Worm (Caenorhabditis elegans) whole organism, young adult: ENCODE results near the gene vps-36.
A peak's percentile ranks its signal among the peaks of the same experiment; 100 is the strongest.

Source experiments
- B0035.1 ChIP-seq: sonication (generic microtip); optimal IDR thresholded peaks from 2 replicates; lab custom pipeline; 2016; ENCODE audit warnings: missing genetic modification characterization, mild to moderate bottlenecking, missing compliant biosample characterization, missing genotype, missing genetic modification reagents
- B0336.3 ChIP-seq: fragments of 200-800 bp; sonication (Bioruptor generic); IDR thresholded peaks from 2 replicates; pipeline ENCODE4 v1.3.6; 2022; ENCODE audit warnings: missing genetic modification characterization, missing compliant biosample characterization
- D2030.7 ChIP-seq: fragments of 200-800 bp; sonication (Bioruptor generic); IDR thresholded peaks from 2 replicates; pipeline ENCODE4 v1.3.6; 2022; ENCODE audit warnings: missing genetic modification reagents, missing genetic modification characterization, missing compliant biosample characterization
- F57C9.4 ChIP-seq: sonication (generic microtip); optimal IDR thresholded peaks from 2 replicates; lab custom pipeline; 2017; ENCODE audit warnings: mild to moderate bottlenecking, missing genetic modification characterization, missing compliant biosample characterization
- Y67H2A.10 ChIP-seq: fragments of 200-800 bp; sonication (Bioruptor generic); conservative IDR thresholded peaks from 2 replicates; pipeline ENCODE4 v1.3.6; 2022; ENCODE audit warnings: missing genetic modification reagents, missing genetic modification characterization, missing compliant biosample characterization
- Y95B8A.8 ChIP-seq: fragments of 200-800 bp; sonication (Bioruptor generic); IDR thresholded peaks from 2 replicates; pipeline ENCODE4 v1.3.6; 2022; ENCODE audit warnings: missing genetic modification reagents, missing genetic modification characterization, missing compliant biosample characterization
- ZK185.1 ChIP-seq: sonication (generic microtip); optimal IDR thresholded peaks from 2 replicates; lab custom pipeline; 2016; ENCODE audit warnings: mild to moderate bottlenecking, missing genetic modification characterization, missing compliant biosample characterization; ENCODE audit not compliant: poor library complexity, severe bottlenecking
- ama-1 ChIP-seq, 3 experiments: fragments of 150-350 bp in 1 of 3; sonication (generic microtip) in 2 of 3; optimal IDR thresholded peaks; 2 replicates each; lab custom pipeline; 2014 to 2018; ENCODE audit warnings: missing biosample characterization in 2 of 3, missing genetic modification characterization in 2 of 3, missing genetic modification reagents in 2 of 3
- aptf-2 ChIP-seq: fragments of 200-800 bp; sonication (Bioruptor generic); conservative IDR thresholded peaks from 2 replicates; pipeline ENCODE4 v1.3.6; 2022; ENCODE audit warnings: missing genetic modification reagents, missing genetic modification characterization, missing compliant biosample characterization
- aptf-3 ChIP-seq: fragments of 200-800 bp; sonication (Bioruptor generic); IDR thresholded peaks from 2 replicates; pipeline ENCODE4 v1.3.6; 2022; ENCODE audit warnings: missing genetic modification characterization, missing compliant biosample characterization
- atf-7 ChIP-seq: sonication (generic microtip); optimal IDR thresholded peaks from 2 replicates; lab custom pipeline; 2017; ENCODE audit warnings: mild to moderate bottlenecking, missing genetic modification characterization, missing compliant biosample characterization
- attf-5 ChIP-seq: fragments of 200-800 bp; sonication (Bioruptor generic); optimal IDR thresholded peaks from 2 replicates; lab custom pipeline; 2018; ENCODE audit warnings: mild to moderate bottlenecking, missing genetic modification characterization, missing compliant biosample characterization
- ccch-3 ChIP-seq: fragments of 200-800 bp; sonication (Bioruptor generic); optimal IDR thresholded peaks from 2 replicates; lab custom pipeline; 2018; ENCODE audit warnings: mild to moderate bottlenecking, missing genetic modification characterization, missing compliant biosample characterization
- cebp-1 ChIP-seq, 2 experiments: fragments of 200-800 bp in 1 of 2; sonication (Bioruptor generic) in 1 of 2; sonication (generic microtip) in 1 of 2; IDR thresholded peaks in 1 of 2; optimal IDR thresholded peaks in 1 of 2; 2 replicates each; pipeline versions ENCODE4 v1.3.6 to Lab custom; 2017 to 2022; ENCODE audit warnings: missing compliant biosample characterization in 2 of 2, missing genetic modification characterization in 2 of 2, mild to moderate bottlenecking in 1 of 2, missing genetic modification reagents in 1 of 2, moderate library complexity in 1 of 2
- ceh-40 ChIP-seq: fragments of 200-800 bp; sonication (Bioruptor generic); IDR thresholded peaks from 2 replicates; pipeline ENCODE4 v1.3.6; 2022; ENCODE audit warnings: missing genetic modification characterization, missing compliant biosample characterization
- ceh-91 ChIP-seq: fragments of 200-800 bp; sonication (Bioruptor generic); IDR thresholded peaks from 2 replicates; pipeline ENCODE4 v1.3.6; 2022; ENCODE audit warnings: missing genetic modification reagents, missing genetic modification characterization, missing compliant biosample characterization
- chd-7 ChIP-seq: sonication (generic microtip); optimal IDR thresholded peaks from 2 replicates; lab custom pipeline; 2016; ENCODE audit warnings: mild to moderate bottlenecking, missing genetic modification characterization, moderate library complexity, missing compliant biosample characterization
- die-1 ChIP-seq: sonication (generic microtip); optimal IDR thresholded peaks from 2 replicates; lab custom pipeline; 2016; ENCODE audit warnings: missing genotype, mild to moderate bottlenecking, missing genetic modification characterization, missing compliant biosample characterization
- dox-1 ChIP-seq: fragments of 200-800 bp; sonication (Bioruptor generic); IDR thresholded peaks from 2 replicates; pipeline ENCODE4 v1.3.6; 2022; ENCODE audit warnings: missing genetic modification reagents, missing genetic modification characterization, missing compliant biosample characterization
- dpff-1 ChIP-seq: sonication (generic microtip); optimal IDR thresholded peaks from 2 replicates; lab custom pipeline; 2017; ENCODE audit warnings: mild to moderate bottlenecking, missing genetic modification characterization, missing compliant biosample characterization
- efl-1 ChIP-seq: fragments of 150-350 bp; optimal IDR thresholded peaks from 2 replicates; lab custom pipeline; 2014; ENCODE audit warnings: missing biosample characterization, missing genetic modification reagents, missing genetic modification characterization
- egl-18 ChIP-seq: fragments of 200-800 bp; sonication (Bioruptor generic); IDR thresholded peaks from 2 replicates; pipeline ENCODE4 v1.3.6; 2022; ENCODE audit warnings: missing genetic modification reagents, missing genetic modification characterization, missing compliant biosample characterization
- gei-17 ChIP-seq: fragments of 200-800 bp; sonication (Bioruptor generic); optimal IDR thresholded peaks from 2 replicates; lab custom pipeline; 2018; ENCODE audit warnings: mild to moderate bottlenecking, missing genetic modification characterization, missing compliant biosample characterization
- him-1 ChIP-seq: sonication (generic microtip); optimal IDR thresholded peaks from 2 replicates; lab custom pipeline; 2016; ENCODE audit warnings: missing genotype, missing genetic modification reagents, missing genetic modification characterization, missing compliant biosample characterization
- hmg-1.2 ChIP-seq: fragments of 200-800 bp; sonication (Bioruptor generic); IDR thresholded peaks from 2 replicates; pipeline ENCODE4 v1.3.6; 2022; ENCODE audit warnings: missing genetic modification reagents, missing genetic modification characterization, missing compliant biosample characterization
- hmg-20 ChIP-seq: fragments of 200-800 bp; sonication (Bioruptor generic); IDR thresholded peaks from 2 replicates; pipeline ENCODE4 v1.3.6; 2022; ENCODE audit warnings: missing genetic modification reagents, missing genetic modification characterization, missing compliant biosample characterization
- hsf-1 ChIP-seq: fragments of 200-800 bp; sonication (Bioruptor generic); IDR thresholded peaks from 2 replicates; pipeline ENCODE4 v1.3.6; 2022; ENCODE audit warnings: missing genetic modification reagents, missing genetic modification characterization, missing compliant biosample characterization
- lin-40 ChIP-seq: sonication (generic microtip); optimal IDR thresholded peaks from 2 replicates; lab custom pipeline; 2016; ENCODE audit warnings: missing genetic modification characterization, mild to moderate bottlenecking, missing compliant biosample characterization, missing genotype, missing genetic modification reagents
- lin-54 ChIP-seq: fragments of 200-800 bp; sonication (Bioruptor generic); optimal IDR thresholded peaks from 2 replicates; lab custom pipeline; 2018; ENCODE audit warnings: mild to moderate bottlenecking, missing genetic modification characterization, missing compliant biosample characterization
- lsl-1 ChIP-seq: fragments of 200-800 bp; sonication (Bioruptor generic); optimal IDR thresholded peaks from 2 replicates; lab custom pipeline; 2018; ENCODE audit warnings: mild to moderate bottlenecking, missing genetic modification characterization, moderate library complexity, missing compliant biosample characterization
- nfya-2 ChIP-seq: fragments of 200-800 bp; sonication (Bioruptor generic); IDR thresholded peaks from 2 replicates; pipeline ENCODE4 v1.3.6; 2022; ENCODE audit warnings: missing genetic modification reagents, missing genetic modification characterization, missing compliant biosample characterization
- nfyb-1 ChIP-seq: fragments of 200-800 bp; sonication (Bioruptor generic); IDR thresholded peaks from 2 replicates; pipeline ENCODE4 v1.3.6; 2022; ENCODE audit warnings: missing genetic modification reagents, missing genetic modification characterization, missing compliant biosample characterization
- nhr-80 ChIP-seq: sonication (generic microtip); optimal IDR thresholded peaks from 2 replicates; lab custom pipeline; 2016; ENCODE audit warnings: missing genetic modification characterization, missing compliant biosample characterization
- rec-8 ChIP-seq, 2 experiments: sonication (generic microtip); optimal IDR thresholded peaks; 2 replicates each; lab custom pipeline; 2016; ENCODE audit warnings: mild to moderate bottlenecking in 2 of 2, missing genetic modification characterization in 2 of 2, missing genetic modification reagents in 2 of 2, missing genotype in 2 of 2, missing biosample characterization in 1 of 2, missing compliant biosample characterization in 1 of 2, moderate library complexity in 1 of 2
- rpc-1 ChIP-seq, 2 experiments: fragments of 150-350 bp in 1 of 2; sonication (generic microtip) in 1 of 2; optimal IDR thresholded peaks; 2 replicates each; lab custom pipeline; 2014 to 2018; ENCODE audit warnings: missing biosample characterization in 1 of 2, missing genetic modification characterization in 1 of 2, missing genetic modification reagents in 1 of 2, missing genotype in 1 of 2
- sdz-38 ChIP-seq: sonication (generic microtip); optimal IDR thresholded peaks from 2 replicates; lab custom pipeline; 2016; ENCODE audit warnings: missing genotype, missing genetic modification characterization, missing compliant biosample characterization
- sea-2 ChIP-seq: fragments of 200-800 bp; sonication (Bioruptor generic); IDR thresholded peaks from 2 replicates; pipeline ENCODE4 v1.3.6; 2022; ENCODE audit warnings: missing genetic modification characterization, missing compliant biosample characterization
- snpc-1.1 ChIP-seq: sonication (generic microtip); optimal IDR thresholded peaks from 2 replicates; lab custom pipeline; 2017; ENCODE audit warnings: missing genetic modification characterization, mild to moderate bottlenecking, missing compliant biosample characterization, antibody characterized with exemption, moderate library complexity, missing genotype, missing genetic modification reagents; ENCODE audit not compliant: insufficient read depth
- snpc-1.3 ChIP-seq: sonication (generic microtip); optimal IDR thresholded peaks from 2 replicates; lab custom pipeline; 2017; ENCODE audit warnings: missing genetic modification characterization, mild to moderate bottlenecking, missing compliant biosample characterization, antibody characterized with exemption, moderate library complexity, missing genotype, missing genetic modification reagents; ENCODE audit not compliant: insufficient read depth
- snpc-3.4 ChIP-seq: sonication (generic microtip); optimal IDR thresholded peaks from 2 replicates; lab custom pipeline; 2017; ENCODE audit warnings: missing genetic modification characterization, mild to moderate bottlenecking, missing compliant biosample characterization, antibody characterized with exemption, moderate library complexity, missing genotype, missing genetic modification reagents
- somi-1 ChIP-seq: fragments of 200-800 bp; sonication (Bioruptor generic); optimal IDR thresholded peaks from 2 replicates; lab custom pipeline; 2018; ENCODE audit warnings: mild to moderate bottlenecking, missing genetic modification characterization, missing compliant biosample characterization
- unc-62 ChIP-seq: fragments of 150-350 bp; optimal IDR thresholded peaks from 2 replicates; lab custom pipeline; 2014; ENCODE audit warnings: missing biosample characterization, missing genetic modification reagents, missing genetic modification characterization
- xnd-1 ChIP-seq: sonication (generic microtip); optimal IDR thresholded peaks from 2 replicates; lab custom pipeline; 2016; ENCODE audit warnings: missing genotype, missing genetic modification reagents, missing genetic modification characterization, missing compliant biosample characterization
- ztf-3 ChIP-seq: fragments of 200-800 bp; sonication (Bioruptor generic); optimal IDR thresholded peaks from 2 replicates; lab custom pipeline; 2018; ENCODE audit warnings: mild to moderate bottlenecking, missing genetic modification characterization, missing compliant biosample characterization

The vps-36 gene

DNA sequence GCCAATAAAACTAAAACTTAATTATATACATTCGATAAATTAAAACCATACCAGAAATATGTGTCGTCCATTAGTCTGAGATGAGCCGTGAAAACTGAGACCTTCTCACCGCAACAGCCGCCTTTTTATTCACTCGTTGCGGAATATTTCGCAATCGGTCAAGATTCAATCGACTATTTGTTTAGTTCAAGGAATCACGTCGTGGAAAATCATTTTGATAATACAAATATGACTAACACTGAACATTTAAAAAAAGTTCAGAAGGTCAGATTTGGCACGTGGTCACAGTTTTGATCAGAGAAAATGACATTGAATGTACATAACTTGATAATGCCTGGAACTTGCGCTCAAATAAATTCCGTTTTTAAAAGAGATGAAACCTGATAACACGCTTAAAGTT, 21.7 kb downstream of the vps-36 start, which contains the start of gene F17C11.11:
TSS of gene F17C11.11 (minus strand) at position 79 of the 400 bp plus-strand sequence.
- TF ChIP-seq aptf-2 (no peak), gei-17 (GFP tag; lab: Kevin White, UChicago) (no peak), rec-8 (tag; optimal IDR thresholded peaks at IDR 0.05; lab: Kevin White, UChicago) (no peak), unc-62 (GFP tag; lab: Kevin White, UChicago) (no peak), nhr-80 (tag; lab: Kevin White, UChicago) (peak; percentile 80), ama-1 (optimal IDR thresholded peaks at IDR 0.05; lab: Kevin White, UChicago) (no peak), ama-1 (GFP tag; optimal IDR thresholded peaks at IDR 0.05; lab: Kevin White, UChicago) (no peak), somi-1 (GFP tag; lab: Kevin White, UChicago) (no peak), hmg-20 (no peak), rpc-1 (optimal IDR thresholded peaks at IDR 0.05; lab: Kevin White, UChicago) (no peak), rpc-1 (tag; optimal IDR thresholded peaks at IDR 0.05; lab: Kevin White, UChicago) (no peak), xnd-1 (tag; lab: Kevin White, UChicago) (no peak), lsl-1 (GFP tag; lab: Kevin White, UChicago) (no peak), D2030.7 (GFP tag; lab: Robert Waterston, UW) (no peak), snpc-1.3 (tag; lab: Kevin White, UChicago) (no peak), sea-2 (no peak), sdz-38 (tag; lab: Kevin White, UChicago) (no peak), dpff-1 (tag; lab: Kevin White, UChicago) (no peak), hsf-1 (GFP tag; lab: Robert Waterston, UW) (no peak), F57C9.4 (tag; lab: Kevin White, UChicago) (no peak), B0336.3 (GFP tag; lab: Robert Waterston, UW) (0 out of 2 replicates have a peak, but pooled peaks have one; percentile 19), ztf-3 (GFP tag; lab: Kevin White, UChicago) (no peak), cebp-1 (GFP tag; IDR thresholded peaks at IDR 0.05; lab: Robert Waterston, UW) (peak; percentile 95), cebp-1 (tag; optimal IDR thresholded peaks at IDR 0.05; lab: Kevin White, UChicago) (peak; percentile 99), ceh-40 (GFP tag; lab: Robert Waterston, UW) (no peak), aptf-3 (GFP tag; lab: Robert Waterston, UW) (no peak), chd-7 (tag; lab: Kevin White, UChicago) (peak; percentile 20), B0035.1 (no peak), ZK185.1 (tag; lab: Kevin White, UChicago) (peak; percentile 22), hmg-1.2 (GFP tag; lab: Robert Waterston, UW) (no peak), nfya-2 (GFP tag; lab: Robert Waterston, UW) (no peak), ceh-91 (GFP tag; lab: Robert Waterston, UW) (no peak), lin-40 (tag; lab: Kevin White, UChicago) (no peak), him-1 (no peak), lin-54 (GFP tag; lab: Kevin White, UChicago) (no peak), attf-5 (GFP tag; lab: Kevin White, UChicago) (no peak), snpc-1.1 (tag; lab: Kevin White, UChicago) (no peak), efl-1 (no peak), Y95B8A.8 (no peak), nfyb-1 (GFP tag; lab: Robert Waterston, UW) (no peak), Y67H2A.10 (no peak), snpc-3.4 (no peak), die-1 (tag; lab: Kevin White, UChicago) (no peak), egl-18 (GFP tag; lab: Robert Waterston, UW) (no peak), ccch-3 (GFP tag; lab: Kevin White, UChicago) (no peak), atf-7 (no peak), dox-1 (GFP tag; lab: Robert Waterston, UW) (no peak)
